Worm (Caenorhabditis elegans): ENCODE data around the gene rpl-42.

rpl-42 gene

DNA sequence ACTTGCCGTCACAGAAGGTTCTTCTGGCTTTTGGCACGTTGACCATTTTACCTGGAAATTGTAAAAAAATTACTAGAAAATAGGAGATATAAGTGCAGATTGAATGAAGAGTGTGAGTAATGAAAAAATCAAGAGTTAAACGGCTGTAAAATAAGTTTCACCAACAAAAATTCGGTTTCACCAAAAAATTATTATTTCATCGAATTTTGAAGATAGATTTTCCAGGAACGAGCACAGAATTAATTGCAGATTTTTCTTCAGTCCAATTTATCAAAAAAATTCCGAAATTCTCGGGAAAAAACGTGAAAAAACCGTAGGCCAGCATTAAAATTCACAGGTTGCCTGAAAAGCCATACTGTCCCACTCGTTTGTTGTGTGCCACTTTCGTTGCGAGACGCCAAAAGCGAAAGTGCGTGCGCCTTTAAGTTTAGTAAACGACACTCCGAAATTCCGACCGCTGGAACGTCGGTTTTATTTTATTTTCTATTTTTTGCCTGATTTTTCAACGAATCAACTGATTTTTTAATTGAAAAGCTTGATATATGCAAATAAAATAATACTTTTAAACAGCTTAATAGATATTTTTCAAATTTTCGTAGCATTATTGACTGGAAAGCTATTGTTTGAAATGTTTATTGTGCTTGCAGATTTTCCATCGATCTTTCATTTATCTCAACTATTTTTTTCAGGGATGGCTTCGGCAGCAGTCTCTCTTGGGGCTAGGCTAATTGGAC, 4.8 kb downstream of the rpl-42 start, which contains the start of the genes rpl-36.A and nuo-1:
Gene rpl-36.A (minus strand): TSS at position 51 of the 734 bp plus-strand sequence.
Gene nuo-1 (plus strand): TSS at position 684 of the 734 bp plus-strand sequence.
- TF ChIP-seq unc-86 (tag; optimal IDR thresholded peaks at IDR 0.05): peak; percentile 69
- peak; percentile 3 for TF ChIP-seq ztf-4 (tag; optimal IDR thresholded peaks at IDR 0.05)
- peak; percentile 55 for TF ChIP-seq dsc-1 (tag; optimal IDR thresholded peaks at IDR 0.05)
- TF ChIP-seq skn-1 (tag; optimal IDR thresholded peaks at IDR 0.05): peak; percentile 84
- peak; percentile 84 for TF ChIP-seq rnt-1 (tag; optimal IDR thresholded peaks at IDR 0.05)
- peak; percentile 76 for TF ChIP-seq nhr-77 (tag; optimal IDR thresholded peaks at IDR 0.05)
- TF ChIP-seq ceh-63 (GFP tag; optimal IDR thresholded peaks at IDR 0.05): no peak
- TF ChIP-seq C16A3.4 (tag; optimal IDR thresholded peaks at IDR 0.05): peak; percentile 96
- TF ChIP-seq dpl-1 (GFP tag; optimal IDR thresholded peaks at IDR 0.05): peak; percentile 80 to 86 (median 84)
- TF ChIP-seq lin-15B (tag; optimal IDR thresholded peaks at IDR 0.05): peak; percentile 85
- TF ChIP-seq lir-3 (tag; optimal IDR thresholded peaks at IDR 0.05; ENCODE audit: poor library complexity): peak; percentile 51
- TF ChIP-seq unc-98 (GFP tag; IDR thresholded peaks at IDR 0.05): no peak
- TF ChIP-seq F16B12.6 (tag; optimal IDR thresholded peaks at IDR 0.05): peak; percentile 62
- peak; percentile 79 for TF ChIP-seq lin-13 (GFP tag; optimal IDR thresholded peaks at IDR 0.05)
- TF ChIP-seq fkh-10 (GFP tag; optimal IDR thresholded peaks at IDR 0.05): peak; percentile 25
- TF ChIP-seq nhr-47 (tag; optimal IDR thresholded peaks at IDR 0.05): peak; percentile 85
- peak; percentile 13 for TF ChIP-seq lin-39 (tag; optimal IDR thresholded peaks at IDR 0.05)
- no peak for TF ChIP-seq nhr-12 (tag; optimal IDR thresholded peaks at IDR 0.05)
- TF ChIP-seq xbp-1 (tag; optimal IDR thresholded peaks at IDR 0.05): peak; percentile 79
- no peak for TF ChIP-seq alr-1 (tag; optimal IDR thresholded peaks at IDR 0.05; ENCODE audit: borderline replicate concordance)
- TF ChIP-seq aly-2 (tag; optimal IDR thresholded peaks at IDR 0.05): no peak
- TF ChIP-seq blmp-1 (tag; optimal IDR thresholded peaks at IDR 0.05): peak; percentile 97
- TF ChIP-seq unc-130 (tag; optimal IDR thresholded peaks at IDR 0.05): peak; percentile 94
- TF ChIP-seq nhr-19 (GFP tag; conservative IDR thresholded peaks at IDR 0.05): peak; percentile 76
- TF ChIP-seq lin-14 (GFP tag; optimal IDR thresholded peaks at IDR 0.05): peak; percentile 88
- TF ChIP-seq nhr-71 (tag; optimal IDR thresholded peaks at IDR 0.05): peak; percentile 88
- TF ChIP-seq tbx-2 (tag; optimal IDR thresholded peaks at IDR 0.05): peak; percentile 77
- peak; percentile 91 for TF ChIP-seq snu-23 (GFP tag; optimal IDR thresholded peaks at IDR 0.05)
- peak; percentile 4 for TF ChIP-seq nhr-11 (tag; optimal IDR thresholded peaks at IDR 0.05)
- peak; percentile 58 to 92 (median 76) for TF ChIP-seq ceh-82 (tag; optimal IDR thresholded peaks at IDR 0.05)
- peak; percentile 69 for TF ChIP-seq jun-1 (tag; optimal IDR thresholded peaks at IDR 0.05)
- peak; percentile 89 for TF ChIP-seq mep-1 (tag; optimal IDR thresholded peaks at IDR 0.05)
- peak; percentile 15 for TF ChIP-seq mef-2 (tag; optimal IDR thresholded peaks at IDR 0.05)
- TF ChIP-seq fkh-4 (tag; optimal IDR thresholded peaks at IDR 0.05; ENCODE audit: borderline replicate concordance): no peak
- TF ChIP-seq mab-9 (GFP tag; IDR thresholded peaks at IDR 0.05): no peak
- no peak for TF ChIP-seq sup-37 (GFP tag; optimal IDR thresholded peaks at IDR 0.05)
- TF ChIP-seq ztf-11 (tag; optimal IDR thresholded peaks at IDR 0.05): peak in 1 of 2 experiments; percentile 25
- peak; percentile 87 for TF ChIP-seq nhr-85 (tag)
- TF ChIP-seq nhr-20 (tag; optimal IDR thresholded peaks at IDR 0.05): peak; percentile 85
- no peak for TF ChIP-seq sox-4 (tag; optimal IDR thresholded peaks at IDR 0.05)
- peak; percentile 98 to 99 for TF ChIP-seq lsy-2 (tag; optimal IDR thresholded peaks at IDR 0.05)
- peak; percentile 88 to 93 for TF ChIP-seq lin-35 (GFP tag; optimal IDR thresholded peaks at IDR 0.05)
- TF ChIP-seq nhr-237 (tag; optimal IDR thresholded peaks at IDR 0.05): peak; percentile 56
- peak; percentile 38 for TF ChIP-seq C04F5.9 (tag; optimal IDR thresholded peaks at IDR 0.05)
- peak; percentile 58 for TF ChIP-seq grh-1 (GFP tag; IDR thresholded peaks at IDR 0.05)
- TF ChIP-seq nhr-90 (tag; optimal IDR thresholded peaks at IDR 0.05; ENCODE audit: poor library complexity): peak; percentile 54
- TF ChIP-seq fkh-8 (tag; optimal IDR thresholded peaks at IDR 0.05): peak; percentile 77
- no peak for TF ChIP-seq unc-62 (GFP tag; optimal IDR thresholded peaks at IDR 0.05)
- TF ChIP-seq vab-15 (tag; optimal IDR thresholded peaks at IDR 0.05): peak; percentile 29
- no peak for TF ChIP-seq sptf-1 (tag; optimal IDR thresholded peaks at IDR 0.05)
- TF ChIP-seq pag-3 (tag; optimal IDR thresholded peaks at IDR 0.05; ENCODE audit: borderline replicate concordance, insufficient read depth): no peak
